Worm (Caenorhabditis elegans): Measurements from ENCODE around the gene ugt-10.

The ugt-10 gene

DNA sequence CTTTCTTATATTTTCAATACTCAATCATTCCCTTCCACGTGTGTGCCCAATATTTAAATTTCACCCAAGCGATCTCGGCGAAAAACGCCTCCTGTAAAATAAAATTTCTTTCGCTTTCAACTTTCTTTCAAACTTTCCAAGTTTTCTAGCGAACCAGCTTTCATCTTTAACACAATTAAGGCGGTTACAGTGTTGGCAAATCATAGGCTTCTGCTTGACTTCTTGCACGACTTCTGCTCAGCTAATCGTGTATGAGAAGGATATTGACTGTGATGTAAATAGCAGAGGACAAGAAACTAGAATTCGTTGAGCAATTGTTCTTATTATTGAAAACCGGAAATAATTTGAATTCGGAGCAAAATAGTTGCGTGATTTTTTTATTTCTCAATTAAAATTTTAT, 8.6 kb downstream of the ugt-10 start (continued):
- TF ChIP-seq snpc-3.4 (tag; optimal IDR thresholded peaks at IDR 0.05) (peak; percentile 51), F22D6.2 (tag; optimal IDR thresholded peaks at IDR 0.05) (no peak), C17E4.6 (GFP tag; IDR thresholded peaks at IDR 0.05) (no peak), B0336.3 (GFP tag; IDR thresholded peaks at IDR 0.05) (peak; percentile 84), nhr-179 (tag; optimal IDR thresholded peaks at IDR 0.05) (no peak), mes-4 (tag; optimal IDR thresholded peaks at IDR 0.05) (no peak), ztf-18 (tag; optimal IDR thresholded peaks at IDR 0.05) (no peak), sptf-2 (GFP tag; optimal IDR thresholded peaks at IDR 0.05) (no peak), ceh-40 (GFP tag; IDR thresholded peaks at IDR 0.05) (no peak), atf-7 (tag; optimal IDR thresholded peaks at IDR 0.05) (no peak), attf-6 (GFP tag; IDR thresholded peaks at IDR 0.05) (peak; percentile 70; the same call in 1 of the 2 replicates), unc-130 (GFP tag; optimal IDR thresholded peaks at IDR 0.05) (peak; percentile 6), dox-1 (GFP tag; IDR thresholded peaks at IDR 0.05) (peak; percentile 23; the same call in 1 of the 2 replicates), tlf-1 (GFP tag; optimal IDR thresholded peaks at IDR 0.05) (peak; percentile 53), madf-10 (tag; optimal IDR thresholded peaks at IDR 0.05) (no peak), B0035.1 (tag; optimal IDR thresholded peaks at IDR 0.05) (no peak), K12H6.12 (tag; optimal IDR thresholded peaks at IDR 0.05) (no peak), nfyb-1 (GFP tag; IDR thresholded peaks at IDR 0.05) (no peak; the same call in 1 of the 2 replicates), lsl-1 (GFP tag; optimal IDR thresholded peaks at IDR 0.05) (peak; percentile 57), mxl-1 (tag; optimal IDR thresholded peaks at IDR 0.05) (peak; percentile 8), pbrm-1 (GFP tag; IDR thresholded peaks at IDR 0.05) (peak; percentile 62; the same call in 1 of the 2 replicates), nhr-27 (tag; optimal IDR thresholded peaks at IDR 0.05) (no peak), egl-44 (GFP tag; IDR thresholded peaks at IDR 0.05) (no peak), lin-54 (GFP tag; optimal IDR thresholded peaks at IDR 0.05) (peak; percentile 25), ceh-100 (GFP tag; IDR thresholded peaks at IDR 0.05) (no peak), attf-3 (GFP tag; conservative IDR thresholded peaks at IDR 0.05) (no peak), nfya-1 (tag; optimal IDR thresholded peaks at IDR 0.05; ENCODE audit: borderline replicate concordance, insufficient read depth) (no peak), hlh-26 (GFP tag; conservative IDR thresholded peaks at IDR 0.05) (no peak), dpff-1 (tag; optimal IDR thresholded peaks at IDR 0.05) (no peak), B0261.1 (tag; optimal IDR thresholded peaks at IDR 0.05) (no peak), lir-1 (GFP tag; conservative IDR thresholded peaks at IDR 0.05) (no peak), Y95B8A.8 (GFP tag; IDR thresholded peaks at IDR 0.05) (no peak), hmg-1.2 (GFP tag; IDR thresholded peaks at IDR 0.05) (no peak), ztf-3 (GFP tag; optimal IDR thresholded peaks at IDR 0.05) (no peak), akir-1 (GFP tag; optimal IDR thresholded peaks at IDR 0.05) (no peak), nhr-90 (tag; optimal IDR thresholded peaks at IDR 0.05) (no peak), Y53G8AR.9 (GFP tag; conservative IDR thresholded peaks at IDR 0.05) (peak; percentile 83), ama-1 (optimal IDR thresholded peaks at IDR 0.05) (no peak), ama-1 (GFP tag; optimal IDR thresholded peaks at IDR 0.05) (no peak), nhr-80 (tag; optimal IDR thresholded peaks at IDR 0.05) (no peak), ztf-26 (tag; optimal IDR thresholded peaks at IDR 0.05) (no peak), aptf-3 (GFP tag; IDR thresholded peaks at IDR 0.05) (peak; percentile 6; the same call in 1 of the 2 replicates), egl-18 (GFP tag; IDR thresholded peaks at IDR 0.05) (no peak), ets-4 (GFP tag; optimal IDR thresholded peaks at IDR 0.05) (no peak), D2030.7 (GFP tag; IDR thresholded peaks at IDR 0.05) (peak; percentile 53), T07F8.4 (tag; optimal IDR thresholded peaks at IDR 0.05) (no peak), tbx-9 (tag; optimal IDR thresholded peaks at IDR 0.05; ENCODE audit: borderline replicate concordance) (no peak), die-1 (tag; optimal IDR thresholded peaks at IDR 0.05) (peak; percentile 16), snpc-1.3 (tag; optimal IDR thresholded peaks at IDR 0.05; ENCODE audit: insufficient read depth) (peak; percentile 45), athp-1 (tag; optimal IDR thresholded peaks at IDR 0.05) (no peak)

Measured in whole organism, young adult.